Fruit fly (Drosophila melanogaster): ENCODE data around the gene Gr93b.

The Gr93b gene

DNA sequence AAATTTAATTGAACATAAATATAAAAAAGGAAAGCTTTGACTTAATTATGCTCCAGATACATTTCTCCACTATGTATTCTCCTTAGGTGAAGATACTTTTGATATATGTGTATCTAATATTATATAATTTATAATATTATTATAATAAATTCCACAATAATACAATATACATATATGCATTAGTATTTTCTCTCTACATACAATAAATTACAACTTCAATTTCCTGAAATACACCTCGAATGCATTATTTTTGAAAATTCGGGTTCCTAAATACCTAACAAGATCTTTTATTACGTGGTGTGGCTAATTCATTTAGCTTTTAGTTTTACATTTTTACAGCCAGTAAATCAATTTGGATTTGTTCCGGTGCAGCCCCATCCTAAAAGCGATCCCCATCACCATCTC is 13.3 kb downstream of the Gr93b start (continued):
- TF ChIP-seq ems (GFP tag; optimal IDR thresholded peaks at IDR 0.05), result no peak
- no peak for TF ChIP-seq CG17385 (GFP tag; optimal IDR thresholded peaks at IDR 0.05)
- no peak for TF ChIP-seq CG10565 (GFP tag; optimal IDR thresholded peaks at IDR 0.05)
- no peak for TF ChIP-seq Hsf (GFP tag; optimal IDR thresholded peaks at IDR 0.05)
- no peak for TF ChIP-seq CG2129 (GFP tag; IDR thresholded peaks at IDR 0.05; ENCODE audit: partially characterized antibody)
- TF ChIP-seq CG9437 (GFP tag; optimal IDR thresholded peaks at IDR 0.05), result peak; percentile 3
- TF ChIP-seq CoRest (tag; optimal IDR thresholded peaks at IDR 0.05), result peak; percentile 38
- peak; percentile 41 for TF ChIP-seq CG12391 (tag; optimal IDR thresholded peaks at IDR 0.05)
- no peak for TF ChIP-seq tup (GFP tag; optimal IDR thresholded peaks at IDR 0.05)
- TF ChIP-seq C15 (GFP tag; IDR thresholded peaks at IDR 0.05), result no peak
- TF ChIP-seq PHDP (tag; optimal IDR thresholded peaks at IDR 0.05), result no peak
- no peak for TF ChIP-seq CG6683 (GFP tag; optimal IDR thresholded peaks at IDR 0.05)
- TF ChIP-seq yki (optimal IDR thresholded peaks at IDR 0.05), result no peak
- no peak for TF ChIP-seq dm (GFP tag; optimal IDR thresholded peaks at IDR 0.05)
- TF ChIP-seq CG4404 (GFP tag; IDR thresholded peaks at IDR 0.05), result no peak
- peak; percentile 76 for TF ChIP-seq CG17361 (GFP tag; IDR thresholded peaks at IDR 0.05)
- no peak for TF ChIP-seq NFAT (GFP tag; IDR thresholded peaks at IDR 0.05)
- TF ChIP-seq CG15601 (tag; optimal IDR thresholded peaks at IDR 0.05), result peak; percentile 21
- no peak for TF ChIP-seq CG6272 (GFP tag; IDR thresholded peaks at IDR 0.05)
- no peak for TF ChIP-seq bcd (GFP tag; optimal IDR thresholded peaks at IDR 0.05)
- no peak for TF ChIP-seq CG17802 (tag; optimal IDR thresholded peaks at IDR 0.05)
- no peak for TF ChIP-seq CG5245 (GFP tag; optimal IDR thresholded peaks at IDR 0.05)
- TF ChIP-seq fd96Cb (tag; optimal IDR thresholded peaks at IDR 0.05), result peak; percentile 42
- no peak for TF ChIP-seq CG15011 (GFP tag; optimal IDR thresholded peaks at IDR 0.05)
- no peak for TF ChIP-seq CTCF (GFP tag; optimal IDR thresholded peaks at IDR 0.05)
- no peak for TF ChIP-seq cato (GFP tag; optimal IDR thresholded peaks at IDR 0.05; ENCODE audit: borderline replicate concordance)
- no peak for TF ChIP-seq Awh (GFP tag; IDR thresholded peaks at IDR 0.05)
- TF ChIP-seq HLH4C (GFP tag; IDR thresholded peaks at IDR 0.05; ENCODE audit: partially characterized antibody), result no peak
- TF ChIP-seq phol (tag; optimal IDR thresholded peaks at IDR 0.05), result peak; percentile 68
- no peak for TF ChIP-seq CG1603 (tag; optimal IDR thresholded peaks at IDR 0.05)
- TF ChIP-seq hb (GFP tag; IDR thresholded peaks at IDR 0.05; ENCODE audit: partially characterized antibody), result no peak
- TF ChIP-seq CG4820 (GFP tag; optimal IDR thresholded peaks at IDR 0.05), result no peak
- no peak for TF ChIP-seq CG10209 (GFP tag; optimal IDR thresholded peaks at IDR 0.05)
- TF ChIP-seq ci (GFP tag; IDR thresholded peaks at IDR 0.05), result no peak
- peak; percentile 23 for TF ChIP-seq CG6254 (GFP tag; optimal IDR thresholded peaks at IDR 0.05)
- TF ChIP-seq CG10267 (tag; optimal IDR thresholded peaks at IDR 0.05), result peak; percentile 54
- TF ChIP-seq TFAM (GFP tag; optimal IDR thresholded peaks at IDR 0.05), result no peak
- peak in 1 of 3 experiments; percentile 23 for TF ChIP-seq Stat92E (GFP tag; optimal IDR thresholded peaks at IDR 0.05)
- no peak for TF ChIP-seq hbn (GFP tag; IDR thresholded peaks at IDR 0.05; ENCODE audit: partially characterized antibody)
- peak; percentile 75 for TF ChIP-seq dmrt11E (tag; optimal IDR thresholded peaks at IDR 0.05)
- TF ChIP-seq CG13424 (tag; optimal IDR thresholded peaks at IDR 0.05), result peak; percentile 9
- TF ChIP-seq mld (GFP tag; IDR thresholded peaks at IDR 0.05; ENCODE audit: partially characterized antibody), result no peak
- TF ChIP-seq Opbp (GFP tag; IDR thresholded peaks at IDR 0.05; ENCODE audit: partially characterized antibody), result no peak
- TF ChIP-seq CG18262 (tag; optimal IDR thresholded peaks at IDR 0.05), result peak; percentile 80
- peak; percentile 2 for TF ChIP-seq CG4424 (GFP tag; optimal IDR thresholded peaks at IDR 0.05)
- TF ChIP-seq dpn (GFP tag; optimal IDR thresholded peaks at IDR 0.05), result no peak
- no peak for TF ChIP-seq CG8281 (tag; optimal IDR thresholded peaks at IDR 0.05)
- TF ChIP-seq lov (optimal IDR thresholded peaks at IDR 0.05), result no peak
- no peak for TF ChIP-seq lov (GFP tag; IDR thresholded peaks at IDR 0.05)
- TF ChIP-seq CG10979 (tag; optimal IDR thresholded peaks at IDR 0.05), result peak; percentile 81
- TF ChIP-seq Eip74EF (GFP tag; optimal IDR thresholded peaks at IDR 0.05), result no peak
